Fruit fly (Drosophila melanogaster) whole organism, adult: ENCODE measurements around the gene Spn28Da.

Source experiments
- CG11617 ChIP-seq: fragments of 200-800 bp; sonication (Bioruptor generic); optimal IDR thresholded peaks from 2 replicates; lab custom pipeline; 2017; ENCODE audit warnings: mild to moderate bottlenecking, missing biosample characterization, missing genetic modification reagents, missing genetic modification characterization
- CG5204 ChIP-seq: fragments of 200-800 bp; sonication (Bioruptor generic); optimal IDR thresholded peaks from 2 replicates; lab custom pipeline; 2016; ENCODE audit warnings: missing biosample characterization, missing genetic modification characterization
- kay ChIP-seq: fragments of 200-800 bp; sonication (Bioruptor generic); peaks from one replicate; lab custom pipeline; 2016; ENCODE audit warnings: missing biosample characterization, missing genetic modification characterization, borderline replicate concordance
- tj ChIP-seq: fragments of 200-800 bp; sonication (Bioruptor generic); optimal IDR thresholded peaks from 3 replicates; lab custom pipeline; 2017; ENCODE audit warnings: missing biosample characterization, mild to moderate bottlenecking, missing genetic modification characterization, moderate library complexity

dm6 chr2L:7933186-7933585 lies 44.3 kb upstream of the Spn28Da start:
- TF ChIP-seq tj (GFP tag; lab: Kevin White, UChicago) (no peak), CG11617 (GFP tag; lab: Kevin White, UChicago) (no peak), CG5204 (GFP tag; lab: Kevin White, UChicago) (no peak), kay (GFP tag; lab: Kevin White, UChicago) (no peak)
